Worm (Caenorhabditis elegans) whole organism, L2 larva: ENCODE measurements around the gene srh-129.

Experiments used
- ama-1 ChIP-seq: fragments of 150-350 bp; optimal IDR thresholded peaks from 2 replicates; lab custom pipeline; 2018; ENCODE audit warnings: inconsistent platforms
- egl-27 ChIP-seq: sonication (generic microtip); optimal IDR thresholded peaks from 3 replicates; lab custom pipeline; 2017; ENCODE audit warnings: missing biosample characterization, missing genetic modification reagents, missing genetic modification characterization
- nhr-237 ChIP-seq: fragments of 150-350 bp; optimal IDR thresholded peaks from 2 replicates; lab custom pipeline; 2014; ENCODE audit warnings: missing biosample characterization, missing genetic modification characterization
- nhr-77 ChIP-seq: fragments of 150-350 bp; optimal IDR thresholded peaks from 2 replicates; lab custom pipeline; 2014; ENCODE audit warnings: missing biosample characterization, missing genetic modification characterization

DNA sequence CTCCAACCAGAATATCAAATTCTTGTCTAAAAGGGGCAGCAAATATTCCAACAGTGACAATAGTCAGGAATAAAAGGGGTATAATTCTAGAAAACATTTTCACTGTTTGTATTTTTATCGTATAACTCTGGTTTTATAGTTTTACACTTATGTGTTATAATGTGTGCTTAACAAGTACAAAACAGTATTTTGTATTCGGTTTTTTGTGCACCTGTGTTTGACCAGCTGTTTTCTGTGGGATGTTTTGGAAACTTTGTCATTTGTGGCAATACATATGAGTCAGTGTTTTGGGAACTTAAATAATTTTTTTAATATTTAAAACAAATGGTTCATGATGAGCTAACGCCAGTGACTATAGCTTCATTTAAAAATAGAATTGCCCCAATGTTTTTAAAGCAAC is 2.7 kb upstream of the srh-129 start, which contains the start of gene F14F9.6:
- TF ChIP-seq egl-27 (tag; lab: Kevin White, UChicago) (no peak), nhr-237 (tag; lab: Kevin White, UChicago) (no peak), nhr-77 (tag; lab: Kevin White, UChicago) (no peak), ama-1 (lab: Kevin White, UChicago) (no peak)
